Worm (Caenorhabditis elegans): ENCODE results near the gene irld-44.

Gene irld-44

ce11 chrV:1642199-1642598, 8.9 kb upstream of the irld-44 start, which contains the start of gene Y46H3D.1:
TSS of gene Y46H3D.1 (plus strand) at chrV:1642499.
- no peak for TF ChIP-seq ceh-18 (tag; optimal IDR thresholded peaks at IDR 0.05)
- TF ChIP-seq ceh-6 (GFP tag; optimal IDR thresholded peaks at IDR 0.05) = no peak
- no peak for TF ChIP-seq nfya-1 (tag; optimal IDR thresholded peaks at IDR 0.05)
- no peak for TF ChIP-seq ceh-45 (GFP tag; IDR thresholded peaks at IDR 0.05)
- TF ChIP-seq hlh-15 (tag; optimal IDR thresholded peaks at IDR 0.05) = no peak
- no peak for TF ChIP-seq ceh-31 (tag; optimal IDR thresholded peaks at IDR 0.05)

DNA sequence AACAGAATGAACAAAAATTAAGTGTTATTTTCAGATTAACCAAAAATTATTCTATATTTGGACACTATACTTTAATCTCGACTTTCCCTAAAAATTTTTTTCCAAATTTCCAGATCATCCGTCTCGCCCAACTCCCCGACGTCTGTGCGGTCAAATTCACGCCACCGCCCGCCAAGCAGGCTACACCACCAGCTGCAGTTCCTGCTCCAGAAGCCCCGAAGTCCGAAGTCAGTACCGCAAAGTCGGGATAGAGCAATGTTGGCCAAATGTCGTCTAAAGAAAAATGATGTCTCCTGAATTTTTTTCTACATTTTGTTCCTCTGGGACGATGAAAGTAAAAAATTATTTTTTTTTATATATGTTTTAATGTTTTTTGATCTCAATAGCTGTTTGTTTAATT, 8.4 kb upstream of the irld-44 start:
- no peak for TF ChIP-seq ceh-22 (tag; optimal IDR thresholded peaks at IDR 0.05)
- no peak for TF ChIP-seq nhr-11 (tag; optimal IDR thresholded peaks at IDR 0.05)
- TF ChIP-seq hlh-30 (tag; optimal IDR thresholded peaks at IDR 0.05; ENCODE audit: insufficient read depth) = no peak
- no peak for TF ChIP-seq sox-2 (GFP tag; IDR thresholded peaks at IDR 0.05)

DNA sequence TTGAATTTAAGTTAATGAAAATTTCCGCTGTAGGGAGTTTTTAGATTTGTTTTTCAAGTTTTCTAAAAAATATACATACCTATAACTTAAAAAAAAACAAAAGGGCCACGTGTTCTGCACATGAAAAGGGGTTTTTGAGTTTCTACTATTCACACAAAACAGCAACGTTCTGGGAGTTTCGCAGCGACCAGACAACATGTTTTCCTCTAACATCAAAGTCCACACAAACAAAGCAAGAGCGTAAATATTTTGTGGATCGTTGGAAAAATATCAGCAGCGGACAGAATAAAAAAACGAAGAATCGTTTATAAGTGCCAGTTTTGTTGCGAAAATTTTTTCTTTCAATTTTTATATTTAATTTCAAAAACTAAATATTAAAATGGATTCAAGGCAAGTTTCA, 7.3 kb upstream of the irld-44 start, which contains the start of gene alh-2:
TSS of gene alh-2 (plus strand) at position 284 of the 400 bp plus-strand sequence.
- TF ChIP-seq ceh-30 (tag; optimal IDR thresholded peaks at IDR 0.05) (no peak), ceh-9 (tag; optimal IDR thresholded peaks at IDR 0.05) (no peak), ets-4 (tag; optimal IDR thresholded peaks at IDR 0.05) (no peak), pha-2 (tag; optimal IDR thresholded peaks at IDR 0.05) (no peak), sox-4 (tag; optimal IDR thresholded peaks at IDR 0.05) (no peak), ref-2 (tag; optimal IDR thresholded peaks at IDR 0.05) (no peak), ceh-18 (tag; optimal IDR thresholded peaks at IDR 0.05) (no peak), ceh-34 (tag; optimal IDR thresholded peaks at IDR 0.05) (no peak), unc-3 (GFP tag; conservative IDR thresholded peaks at IDR 0.05) (no peak), unc-3 (tag; optimal IDR thresholded peaks at IDR 0.05) (no peak), sox-2 (GFP tag; IDR thresholded peaks at IDR 0.05) (no peak)

DNA sequence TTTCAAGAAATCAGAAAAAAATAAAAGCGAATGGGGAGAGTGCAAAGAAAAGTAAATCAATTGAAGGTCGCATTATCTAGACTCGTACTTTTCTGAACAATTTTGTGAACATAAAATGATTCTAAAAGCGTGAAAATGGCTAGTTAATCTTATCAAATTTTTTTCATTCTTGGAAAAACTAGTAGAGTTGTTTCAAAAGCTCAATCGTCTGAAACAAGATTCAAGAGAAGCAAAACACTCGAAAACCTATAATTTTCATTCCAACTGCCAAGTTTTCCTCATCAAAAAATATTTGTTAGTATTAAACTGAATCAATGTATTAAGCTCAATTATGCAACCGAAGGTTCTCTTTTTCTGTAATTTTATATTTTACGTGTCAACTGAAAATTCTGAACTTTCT, 3.1 kb upstream of the irld-44 start, which contains the start of gene irld-45:
TSS of gene irld-45 (plus strand) at position 301 of the 400 bp plus-strand sequence.
- TF ChIP-seq hlh-30 (tag; optimal IDR thresholded peaks at IDR 0.05; ENCODE audit: insufficient read depth) (no peak), tbx-2 (tag; optimal IDR thresholded peaks at IDR 0.05) (no peak), elt-4 (tag; optimal IDR thresholded peaks at IDR 0.05) (no peak), syd-9 (tag; optimal IDR thresholded peaks at IDR 0.05) (no peak), hlh-6 (tag; optimal IDR thresholded peaks at IDR 0.05) (no peak), pax-1 (tag; optimal IDR thresholded peaks at IDR 0.05) (no peak), unc-86 (tag; optimal IDR thresholded peaks at IDR 0.05) (no peak), ceh-18 (tag; optimal IDR thresholded peaks at IDR 0.05) (no peak), C08G9.2 (tag; optimal IDR thresholded peaks at IDR 0.05) (no peak), F13H6.1 (tag; optimal IDR thresholded peaks at IDR 0.05) (no peak), sdc-2 (tag; optimal IDR thresholded peaks at IDR 0.05) (no peak), ceh-34 (tag; optimal IDR thresholded peaks at IDR 0.05) (no peak), ets-4 (tag; optimal IDR thresholded peaks at IDR 0.05) (no peak), hlh-8 (tag; optimal IDR thresholded peaks at IDR 0.05) (no peak), che-1 (tag; optimal IDR thresholded peaks at IDR 0.05) (no peak), rnt-1 (tag; optimal IDR thresholded peaks at IDR 0.05) (no peak), ceh-14 (tag; optimal IDR thresholded peaks at IDR 0.05) (no peak), tbx-7 (tag; optimal IDR thresholded peaks at IDR 0.05) (no peak)

- TF ChIP-seq unc-42 (tag; optimal IDR thresholded peaks at IDR 0.05) (peak; percentile 17), zip-5 (tag; optimal IDR thresholded peaks at IDR 0.05) (no peak)
These were observed 3.7 kb downstream of the irld-44 start, which contains the start of gene irld-11 for ce11 chrV:1654845-1655244. TSS of gene irld-11 (plus strand) at chrV:1655145.
